Worm (Caenorhabditis elegans) whole organism, early embryonic: ENCODE measurements around the gene smf-2.

Experiments used
- B0310.2 ChIP-seq: sonication (generic microtip); optimal IDR thresholded peaks from 2 replicates; lab custom pipeline; 2016; ENCODE audit warnings: mild to moderate bottlenecking, missing genetic modification characterization, missing compliant biosample characterization
- F13C5.2 ChIP-seq: sonication (generic microtip); optimal IDR thresholded peaks from 2 replicates; lab custom pipeline; 2017; ENCODE audit warnings: mild to moderate bottlenecking, missing genetic modification characterization, inconsistent platforms, missing compliant biosample characterization
- aly-1 ChIP-seq: sonication (generic microtip); optimal IDR thresholded peaks from 2 replicates; lab custom pipeline; 2016; ENCODE audit warnings: missing genetic modification characterization, missing compliant biosample characterization
- ama-1 ChIP-seq: fragments of 150-350 bp; optimal IDR thresholded peaks from 2 replicates; lab custom pipeline; 2014
- flt-1 ChIP-seq: fragments of 200-800 bp; sonication (Bioruptor generic); IDR thresholded peaks from 2 replicates; pipeline ENCODE4 v1.3.6; 2022; ENCODE audit warnings: missing genetic modification characterization, missing compliant biosample characterization
- hmg-4 ChIP-seq: fragments of 200-800 bp; sonication (Bioruptor generic); optimal IDR thresholded peaks from 2 replicates; lab custom pipeline; 2018; ENCODE audit warnings: mild to moderate bottlenecking, missing genetic modification characterization, missing compliant biosample characterization
- hnd-1 ChIP-seq: sonication (generic microtip); optimal IDR thresholded peaks from 2 replicates; lab custom pipeline; 2016; ENCODE audit warnings: missing genetic modification characterization, missing compliant biosample characterization
- pes-1 ChIP-seq: fragments of 200-800 bp; sonication (Bioruptor generic); IDR thresholded peaks from 2 replicates; pipeline ENCODE4 v1.3.6; 2022; ENCODE audit warnings: missing genetic modification reagents, missing genetic modification characterization, missing compliant biosample characterization
- scrt-1 ChIP-seq: fragments of 200-800 bp; sonication (Bioruptor generic); IDR thresholded peaks from 2 replicates; pipeline ENCODE4 v1.3.6; 2022; ENCODE audit warnings: missing genetic modification characterization, missing compliant biosample characterization
- sea-1 ChIP-seq: fragments of 200-800 bp; sonication (Bioruptor generic); conservative IDR thresholded peaks from 2 replicates; pipeline ENCODE4 v1.3.6; 2022; ENCODE audit warnings: missing genetic modification characterization, missing compliant biosample characterization
- tbx-11 ChIP-seq: fragments of 200-800 bp; sonication (Bioruptor generic); IDR thresholded peaks from 2 replicates; pipeline ENCODE4 v1.3.6; 2022; ENCODE audit warnings: missing genetic modification characterization, missing compliant biosample characterization
- tbx-37 ChIP-seq: fragments of 200-800 bp; sonication (Bioruptor generic); conservative IDR thresholded peaks from 2 replicates; pipeline ENCODE4 v1.3.6; 2022; ENCODE audit warnings: missing genetic modification reagents, missing genetic modification characterization, missing compliant biosample characterization
- tra-4 ChIP-seq: sonication (generic microtip); optimal IDR thresholded peaks from 2 replicates; lab custom pipeline; 2017; ENCODE audit warnings: missing genetic modification characterization, missing compliant biosample characterization

- TF ChIP-seq ama-1 (lab: Kevin White, UChicago) (no peak), flt-1 (no peak), sea-1 (GFP tag; lab: Robert Waterston, UW) (no peak), tbx-11 (GFP tag; lab: Robert Waterston, UW) (no peak), scrt-1 (GFP tag; lab: Robert Waterston, UW) (no peak), pes-1 (GFP tag; lab: Robert Waterston, UW) (no peak), aly-1 (no peak), B0310.2 (tag; lab: Kevin White, UChicago) (no peak), F13C5.2 (no peak), hmg-4 (GFP tag; lab: Kevin White, UChicago) (no peak), hnd-1 (tag; lab: Kevin White, UChicago) (no peak), tbx-37 (GFP tag; lab: Robert Waterston, UW) (no peak), tra-4 (no peak)
These were observed 26.5 kb upstream of the smf-2 start for ce11 chrX:6744978-6745377.
